Worm (Caenorhabditis elegans): ENCODE measurements around the gene F31E3.2.

F31E3.2 gene

ce11 chrIII:6991465-6991864 lies 17.7 kb downstream of the F31E3.2 start:
- TF ChIP-seq ama-1 (optimal IDR thresholded peaks at IDR 0.05) (no peak), ets-7 (tag; optimal IDR thresholded peaks at IDR 0.05) (no peak), aly-1 (tag; optimal IDR thresholded peaks at IDR 0.05) (no peak), flt-1 (GFP tag; IDR thresholded peaks at IDR 0.05) (no peak), hmbx-1 (tag; optimal IDR thresholded peaks at IDR 0.05) (no peak), ceh-36 (tag; optimal IDR thresholded peaks at IDR 0.05) (no peak), tbx-37 (GFP tag; conservative IDR thresholded peaks at IDR 0.05) (no peak), tra-4 (tag; optimal IDR thresholded peaks at IDR 0.05) (no peak), ceh-13 (GFP tag; optimal IDR thresholded peaks at IDR 0.05) (no peak), hnd-1 (tag; optimal IDR thresholded peaks at IDR 0.05) (no peak), tbx-11 (GFP tag; IDR thresholded peaks at IDR 0.05) (no peak)

ce11 chrIII:6992496-6992895 lies 18.7 kb downstream of the F31E3.2 start:
- TF ChIP-seq pes-1 (GFP tag; IDR thresholded peaks at IDR 0.05) (no peak), flt-1 (GFP tag; IDR thresholded peaks at IDR 0.05) (no peak), hmg-4 (GFP tag; optimal IDR thresholded peaks at IDR 0.05) (no peak), scrt-1 (GFP tag; IDR thresholded peaks at IDR 0.05) (no peak), tbx-11 (GFP tag; IDR thresholded peaks at IDR 0.05) (no peak), sea-1 (GFP tag; conservative IDR thresholded peaks at IDR 0.05) (no peak), ets-7 (tag; optimal IDR thresholded peaks at IDR 0.05) (no peak), hnd-1 (tag; optimal IDR thresholded peaks at IDR 0.05) (no peak), ceh-13 (GFP tag; optimal IDR thresholded peaks at IDR 0.05) (no peak), aly-1 (tag; optimal IDR thresholded peaks at IDR 0.05) (no peak), F13C5.2 (tag; optimal IDR thresholded peaks at IDR 0.05) (no peak), ceh-36 (tag; optimal IDR thresholded peaks at IDR 0.05) (no peak), ama-1 (optimal IDR thresholded peaks at IDR 0.05) (no peak), tra-4 (tag; optimal IDR thresholded peaks at IDR 0.05) (no peak), B0310.2 (tag; optimal IDR thresholded peaks at IDR 0.05) (no peak)

- TF ChIP-seq hmg-4 (GFP tag; optimal IDR thresholded peaks at IDR 0.05) (no peak), hmbx-1 (tag; optimal IDR thresholded peaks at IDR 0.05) (no peak), tbx-11 (GFP tag; IDR thresholded peaks at IDR 0.05) (no peak), ceh-36 (tag; optimal IDR thresholded peaks at IDR 0.05) (no peak)
These were observed 19.4 kb downstream of the F31E3.2 start for ce11 chrIII:6993179-6993578.

- TF ChIP-seq ama-1 (optimal IDR thresholded peaks at IDR 0.05) (no peak), ets-7 (tag; optimal IDR thresholded peaks at IDR 0.05) (no peak), sea-1 (GFP tag; conservative IDR thresholded peaks at IDR 0.05) (no peak), tbx-11 (GFP tag; IDR thresholded peaks at IDR 0.05) (no peak), ceh-13 (GFP tag; optimal IDR thresholded peaks at IDR 0.05) (no peak), hmg-4 (GFP tag; optimal IDR thresholded peaks at IDR 0.05) (no peak), tra-4 (tag; optimal IDR thresholded peaks at IDR 0.05) (no peak), pes-1 (GFP tag; IDR thresholded peaks at IDR 0.05) (no peak), tbx-37 (GFP tag; conservative IDR thresholded peaks at IDR 0.05) (no peak), hnd-1 (tag; optimal IDR thresholded peaks at IDR 0.05) (no peak), ceh-36 (tag; optimal IDR thresholded peaks at IDR 0.05) (no peak), aly-1 (tag; optimal IDR thresholded peaks at IDR 0.05) (no peak), flt-1 (GFP tag; IDR thresholded peaks at IDR 0.05) (no peak), F13C5.2 (tag; optimal IDR thresholded peaks at IDR 0.05) (no peak), scrt-1 (GFP tag; IDR thresholded peaks at IDR 0.05) (no peak), hmbx-1 (tag; optimal IDR thresholded peaks at IDR 0.05) (no peak), B0310.2 (tag; optimal IDR thresholded peaks at IDR 0.05) (no peak)
These were observed 28.4 kb downstream of the F31E3.2 start for ce11 chrIII:7002143-7002542.

- TF ChIP-seq ceh-13 (GFP tag; optimal IDR thresholded peaks at IDR 0.05) (no peak), tbx-37 (GFP tag; conservative IDR thresholded peaks at IDR 0.05) (no peak)
These were observed 31.6 kb downstream of the F31E3.2 start, which contains the start of gene C06E8.5 for ce11 chrIII:7005350-7005749. Gene C06E8.5 (minus strand): TSS chrIII:7005450.

ce11 chrIII:7008836-7009235 lies 35.1 kb downstream of the F31E3.2 start, which contains the start of gene lgc-38:
Gene lgc-38 (plus strand): TSS chrIII:7009136.
- TF ChIP-seq B0310.2 (tag; optimal IDR thresholded peaks at IDR 0.05) (no peak), tra-4 (tag; optimal IDR thresholded peaks at IDR 0.05) (no peak), ama-1 (optimal IDR thresholded peaks at IDR 0.05) (no peak), ceh-36 (tag; optimal IDR thresholded peaks at IDR 0.05) (no peak), aly-1 (tag; optimal IDR thresholded peaks at IDR 0.05) (no peak)

ce11 chrIII:7012060-7012459 lies 38.3 kb downstream of the F31E3.2 start:
- TF ChIP-seq tra-4 (tag; optimal IDR thresholded peaks at IDR 0.05) = no peak
- no peak for TF ChIP-seq sea-1 (GFP tag; conservative IDR thresholded peaks at IDR 0.05)
- no peak for TF ChIP-seq ets-7 (tag; optimal IDR thresholded peaks at IDR 0.05)

- TF ChIP-seq ceh-13 (GFP tag; optimal IDR thresholded peaks at IDR 0.05) = no peak
- TF ChIP-seq flt-1 (GFP tag; IDR thresholded peaks at IDR 0.05) = no peak
- TF ChIP-seq scrt-1 (GFP tag; IDR thresholded peaks at IDR 0.05) = no peak
- TF ChIP-seq pes-1 (GFP tag; IDR thresholded peaks at IDR 0.05) = no peak
- no peak for TF ChIP-seq ets-7 (tag; optimal IDR thresholded peaks at IDR 0.05)
- no peak for TF ChIP-seq tra-4 (tag; optimal IDR thresholded peaks at IDR 0.05)
- no peak for TF ChIP-seq aly-1 (tag; optimal IDR thresholded peaks at IDR 0.05)
- no peak for TF ChIP-seq ceh-36 (tag; optimal IDR thresholded peaks at IDR 0.05)
- no peak for TF ChIP-seq ama-1 (optimal IDR thresholded peaks at IDR 0.05)
- TF ChIP-seq hmbx-1 (tag; optimal IDR thresholded peaks at IDR 0.05) = no peak
- no peak for TF ChIP-seq sea-1 (GFP tag; conservative IDR thresholded peaks at IDR 0.05)
- no peak for TF ChIP-seq hmg-4 (GFP tag; optimal IDR thresholded peaks at IDR 0.05)
- no peak for TF ChIP-seq F13C5.2 (tag; optimal IDR thresholded peaks at IDR 0.05)
These were observed 40.0 kb downstream of the F31E3.2 start for ce11 chrIII:7013764-7014163.

ce11 chrIII:7019724-7020123 lies 45.9 kb downstream of the F31E3.2 start:
- no peak for TF ChIP-seq tra-4 (tag; optimal IDR thresholded peaks at IDR 0.05)
- TF ChIP-seq tbx-11 (GFP tag; IDR thresholded peaks at IDR 0.05) = no peak
- no peak for TF ChIP-seq hmg-4 (GFP tag; optimal IDR thresholded peaks at IDR 0.05)
- no peak for TF ChIP-seq hmbx-1 (tag; optimal IDR thresholded peaks at IDR 0.05)
- no peak for TF ChIP-seq ets-7 (tag; optimal IDR thresholded peaks at IDR 0.05)
- TF ChIP-seq pes-1 (GFP tag; IDR thresholded peaks at IDR 0.05) = no peak
- TF ChIP-seq flt-1 (GFP tag; IDR thresholded peaks at IDR 0.05) = no peak
- no peak for TF ChIP-seq tbx-37 (GFP tag; conservative IDR thresholded peaks at IDR 0.05)
- no peak for TF ChIP-seq aly-1 (tag; optimal IDR thresholded peaks at IDR 0.05)
- no peak for TF ChIP-seq scrt-1 (GFP tag; IDR thresholded peaks at IDR 0.05)
- no peak for TF ChIP-seq B0310.2 (tag; optimal IDR thresholded peaks at IDR 0.05)
- TF ChIP-seq hnd-1 (tag; optimal IDR thresholded peaks at IDR 0.05) = no peak
- no peak for TF ChIP-seq ceh-13 (GFP tag; optimal IDR thresholded peaks at IDR 0.05)
